Worm (Caenorhabditis elegans): Measurements from ENCODE around the gene fbxc-55.
"Not testable (repeated sequence)": the region's sequence is repeated elsewhere in the genome, so short reads cannot be mapped to it uniquely, and the experiment has no call there.

Gene fbxc-55

ce11 chrII:3158985-3159384 is 11.0 kb downstream of the fbxc-55 start, which contains the start of gene sri-34:
Gene sri-34, minus strand, starts transcription at chrII:3159085.
- no peak for TF ChIP-seq ref-1 (GFP tag; conservative IDR thresholded peaks at IDR 0.05)
- no peak for TF ChIP-seq ztf-23 (GFP tag; IDR thresholded peaks at IDR 0.05)
- TF ChIP-seq cog-1 (tag; optimal IDR thresholded peaks at IDR 0.05), result no peak
- no peak for TF ChIP-seq klf-2 (GFP tag; conservative IDR thresholded peaks at IDR 0.05)

- no peak for TF ChIP-seq T22C8.4 (GFP tag; IDR thresholded peaks at IDR 0.05)
- no peak for TF ChIP-seq klf-2 (GFP tag; conservative IDR thresholded peaks at IDR 0.05)
- TF ChIP-seq flt-1 (GFP tag; IDR thresholded peaks at IDR 0.05), result no peak
- TF ChIP-seq ztf-29 (GFP tag; IDR thresholded peaks at IDR 0.05), result no peak
- TF ChIP-seq cog-1 (tag; optimal IDR thresholded peaks at IDR 0.05), result no peak
- TF ChIP-seq med-1 (GFP tag; optimal IDR thresholded peaks at IDR 0.05; ENCODE audit: insufficient read depth), result no peak
- TF ChIP-seq ref-1 (GFP tag; conservative IDR thresholded peaks at IDR 0.05), result no peak
- no peak for TF ChIP-seq tab-1 (GFP tag; IDR thresholded peaks at IDR 0.05)
- TF ChIP-seq ztf-23 (GFP tag; IDR thresholded peaks at IDR 0.05), result no peak
These were observed 13.2 kb downstream of the fbxc-55 start, which contains the start of gene sri-33 for ce11 chrII:3156749-3157148. Gene sri-33, minus strand, starts transcription at chrII:3156849.

DNA sequence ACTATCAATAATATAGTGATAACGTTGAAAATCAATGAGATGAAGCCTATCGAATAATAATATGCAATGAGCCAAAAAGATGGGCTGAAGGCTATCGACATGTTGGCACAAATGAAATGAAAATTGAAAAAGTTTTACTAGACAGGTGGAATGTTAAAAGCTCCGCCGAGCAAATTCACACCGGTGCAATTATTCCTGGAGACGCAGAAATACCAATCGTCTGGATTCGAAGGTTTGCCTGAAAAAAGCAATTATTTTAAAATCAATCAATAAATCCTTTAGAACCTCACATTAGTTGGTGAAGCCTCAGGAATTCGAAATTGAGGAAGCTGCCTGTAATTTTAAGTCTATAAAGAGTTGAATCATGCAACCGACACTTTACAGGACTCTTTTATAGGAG is 15.6 kb downstream of the fbxc-55 start, which contains the start of gene sri-32:
sri-32 (minus strand) TSS at position 101 of the 400 bp plus-strand sequence.
- TF ChIP-seq tab-1 (GFP tag; IDR thresholded peaks at IDR 0.05) (no peak), ztf-29 (GFP tag; IDR thresholded peaks at IDR 0.05) (no peak), flt-1 (GFP tag; IDR thresholded peaks at IDR 0.05) (no peak), T22C8.4 (GFP tag; IDR thresholded peaks at IDR 0.05) (no peak), cog-1 (tag; optimal IDR thresholded peaks at IDR 0.05) (no peak), klf-2 (GFP tag; conservative IDR thresholded peaks at IDR 0.05) (no peak), med-1 (GFP tag; optimal IDR thresholded peaks at IDR 0.05; ENCODE audit: insufficient read depth) (no peak), ztf-23 (GFP tag; IDR thresholded peaks at IDR 0.05) (no peak), ref-1 (GFP tag; conservative IDR thresholded peaks at IDR 0.05) (no peak)

- TF ChIP-seq med-1 (GFP tag; optimal IDR thresholded peaks at IDR 0.05; ENCODE audit: insufficient read depth), result no peak
These were observed 18.4 kb downstream of the fbxc-55 start, which contains the start of the genes T10D4.14 and T10D4.19 for ce11 chrII:3151615-3152014. Gene T10D4.14, minus strand, starts transcription at chrII:3151715. Gene T10D4.19, plus strand, starts transcription at chrII:3151918.

- TF ChIP-seq T22C8.4 (GFP tag; IDR thresholded peaks at IDR 0.05) (no peak), cog-1 (tag; optimal IDR thresholded peaks at IDR 0.05) (no peak), flt-1 (GFP tag; IDR thresholded peaks at IDR 0.05) (no peak), ztf-23 (GFP tag; IDR thresholded peaks at IDR 0.05) (no peak), klf-2 (GFP tag; conservative IDR thresholded peaks at IDR 0.05) (no peak), med-1 (GFP tag; optimal IDR thresholded peaks at IDR 0.05; ENCODE audit: insufficient read depth) (no peak), ref-1 (GFP tag; conservative IDR thresholded peaks at IDR 0.05) (no peak)
These were observed 20.3 kb downstream of the fbxc-55 start, which contains the start of the genes T10D4.11 and T10D4.1 for ce11 chrII:3149521-3150190. Gene T10D4.11, minus strand, starts transcription at chrII:3149621. Gene T10D4.1, plus strand, starts transcription at chrII:3150140.

DNA sequence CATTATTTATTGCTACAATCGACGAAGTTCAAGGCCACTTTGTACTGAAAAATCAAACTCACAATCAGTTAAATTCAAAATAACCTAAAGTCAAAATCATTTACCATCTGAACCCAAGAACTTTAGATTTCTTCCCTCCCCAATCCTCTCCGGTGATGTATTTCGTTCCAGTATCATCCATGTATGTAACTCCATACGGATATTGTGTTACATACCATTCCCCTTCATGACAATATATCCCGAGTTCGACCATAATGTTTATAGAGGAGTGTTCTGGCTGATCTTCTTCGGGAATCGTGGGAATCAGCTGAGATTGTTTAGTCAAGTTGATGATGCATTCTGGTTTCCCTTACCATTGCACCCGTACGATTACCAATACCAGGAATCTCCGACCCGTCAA is 21.6 kb downstream of the fbxc-55 start:
- no peak for TF ChIP-seq klf-2 (GFP tag; conservative IDR thresholded peaks at IDR 0.05)
- no peak for TF ChIP-seq med-1 (GFP tag; optimal IDR thresholded peaks at IDR 0.05; ENCODE audit: insufficient read depth)
- TF ChIP-seq cog-1 (tag; optimal IDR thresholded peaks at IDR 0.05), result no peak
- TF ChIP-seq ztf-29 (GFP tag; IDR thresholded peaks at IDR 0.05), result no peak
- TF ChIP-seq ref-1 (GFP tag; conservative IDR thresholded peaks at IDR 0.05), result no peak
- TF ChIP-seq ztf-23 (GFP tag; IDR thresholded peaks at IDR 0.05), result no peak
- no peak for TF ChIP-seq tab-1 (GFP tag; IDR thresholded peaks at IDR 0.05)
- TF ChIP-seq flt-1 (GFP tag; IDR thresholded peaks at IDR 0.05), result no peak
- TF ChIP-seq T22C8.4 (GFP tag; IDR thresholded peaks at IDR 0.05), result no peak

- no peak for TF ChIP-seq med-1 (GFP tag; optimal IDR thresholded peaks at IDR 0.05; ENCODE audit: insufficient read depth)
- no peak for TF ChIP-seq flt-1 (GFP tag; IDR thresholded peaks at IDR 0.05)
- no peak for TF ChIP-seq ref-1 (GFP tag; conservative IDR thresholded peaks at IDR 0.05)
- no peak for TF ChIP-seq ztf-29 (GFP tag; IDR thresholded peaks at IDR 0.05)
- TF ChIP-seq klf-2 (GFP tag; conservative IDR thresholded peaks at IDR 0.05), result no peak
- no peak for TF ChIP-seq tab-1 (GFP tag; IDR thresholded peaks at IDR 0.05)
- no peak for TF ChIP-seq T22C8.4 (GFP tag; IDR thresholded peaks at IDR 0.05)
- no peak for TF ChIP-seq cog-1 (tag; optimal IDR thresholded peaks at IDR 0.05)
- TF ChIP-seq ztf-23 (GFP tag; IDR thresholded peaks at IDR 0.05), result no peak
These were observed 24.1 kb downstream of the fbxc-55 start, which contains the start of gene T10D4.15 for ce11 chrII:3145842-3146241. Gene T10D4.15, plus strand, starts transcription at chrII:3146142.

- not testable (repeated sequence) for TF ChIP-seq ref-1 (GFP tag; conservative IDR thresholded peaks at IDR 0.05); ztf-23 (GFP tag; IDR thresholded peaks at IDR 0.05); klf-2 (GFP tag; conservative IDR thresholded peaks at IDR 0.05)
These were observed 25.4 kb downstream of the fbxc-55 start, which contains the start of gene sri-43 for ce11 chrII:3144552-3144951. Gene sri-43, minus strand, starts transcription at chrII:3144652.

ce11 chrII:3142855-3143254 is 27.1 kb downstream of the fbxc-55 start, which contains the start of gene sri-42:
Gene sri-42, minus strand, starts transcription at chrII:3142955.
- TF ChIP-seq ref-1 (GFP tag; conservative IDR thresholded peaks at IDR 0.05); tab-1 (GFP tag; IDR thresholded peaks at IDR 0.05); cog-1 (tag; optimal IDR thresholded peaks at IDR 0.05): not testable (repeated sequence)

ce11 chrII:3137804-3138203 is 32.2 kb downstream of the fbxc-55 start, which contains the start of gene sri-54:
Gene sri-54, minus strand, starts transcription at chrII:3137904.
- no peak for TF ChIP-seq tab-1 (GFP tag; IDR thresholded peaks at IDR 0.05)
